Worm (Caenorhabditis elegans) whole organism, mixed stage, embryonic: ENCODE results near the gene F31F6.2.

Experiments used
- ces-1 ChIP-seq: fragments of 150-350 bp; optimal IDR thresholded peaks from 2 replicates; lab custom pipeline; 2014; ENCODE audit warnings: missing biosample characterization, missing genetic modification reagents, missing genetic modification characterization
- lin-13 ChIP-seq: fragments of 150-350 bp; optimal IDR thresholded peaks from 2 replicates; lab custom pipeline; 2014; ENCODE audit warnings: missing biosample characterization, missing genetic modification characterization
- lsy-2 ChIP-seq: fragments of 150-350 bp; optimal IDR thresholded peaks from 2 replicates; lab custom pipeline; 2014; ENCODE audit warnings: missing biosample characterization, missing genetic modification characterization
- mab-5 ChIP-seq: fragments of 150-350 bp; optimal IDR thresholded peaks from 2 replicates; lab custom pipeline; 2014; ENCODE audit warnings: missing biosample characterization, missing genetic modification characterization
- mep-1 ChIP-seq: fragments of 150-350 bp; optimal IDR thresholded peaks from 2 replicates; lab custom pipeline; 2017; ENCODE audit warnings: missing biosample characterization, missing genetic modification reagents, missing genetic modification characterization, inconsistent platforms
- nhr-12 ChIP-seq: fragments of 150-350 bp; optimal IDR thresholded peaks from 2 replicates; lab custom pipeline; 2014; ENCODE audit warnings: missing biosample characterization, missing genetic modification characterization
- nhr-237 ChIP-seq: fragments of 150-350 bp; optimal IDR thresholded peaks from 2 replicates; lab custom pipeline; 2014; ENCODE audit warnings: missing biosample characterization, missing genetic modification characterization
- nhr-76 ChIP-seq: sonication (generic microtip); optimal IDR thresholded peaks from 2 replicates; lab custom pipeline; 2017; ENCODE audit warnings: missing biosample characterization, missing genetic modification characterization
- pha-4 ChIP-seq: fragments of 150-350 bp; optimal IDR thresholded peaks from 2 replicates; lab custom pipeline; 2018; ENCODE audit warnings: missing biosample characterization, missing genetic modification reagents, missing genetic modification characterization
- snpc-4 ChIP-seq: fragments of 150-350 bp; optimal IDR thresholded peaks from 2 replicates; lab custom pipeline; 2014; ENCODE audit warnings: missing biosample characterization, missing genetic modification characterization
- sptf-1 ChIP-seq: sonication (generic microtip); optimal IDR thresholded peaks from 2 replicates; lab custom pipeline; 2017; ENCODE audit warnings: mild to moderate bottlenecking, missing genetic modification characterization, moderate library complexity, missing compliant biosample characterization
- unc-62 ChIP-seq: fragments of 150-350 bp; optimal IDR thresholded peaks from 2 replicates; lab custom pipeline; 2014; ENCODE audit warnings: missing biosample characterization, missing genetic modification reagents, missing genetic modification characterization
- zip-8 ChIP-seq: fragments of 150-350 bp; optimal IDR thresholded peaks from 2 replicates; lab custom pipeline; 2014; ENCODE audit warnings: missing biosample characterization, missing genetic modification characterization
- ztf-11 ChIP-seq: fragments of 150-350 bp; optimal IDR thresholded peaks from 2 replicates; lab custom pipeline; 2014; ENCODE audit warnings: missing biosample characterization, missing genetic modification characterization

DNA sequence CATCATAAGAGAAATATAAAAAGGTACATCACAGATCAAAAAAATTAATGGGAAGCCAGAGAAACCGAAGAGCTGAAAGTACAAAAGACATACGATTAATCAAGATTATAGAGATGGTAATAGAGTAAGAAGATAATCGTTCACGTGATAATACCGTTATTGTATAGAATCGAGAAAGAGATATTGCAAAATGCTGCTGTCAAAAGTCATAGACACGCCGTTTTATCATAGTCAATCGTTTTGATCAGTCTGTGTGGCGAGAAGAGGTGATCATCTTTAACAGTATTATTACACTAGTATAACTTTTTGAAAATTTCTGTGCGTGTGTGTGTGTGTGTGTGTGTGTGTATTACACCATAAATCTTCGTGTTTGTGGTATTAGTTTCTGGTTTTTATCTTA is 22.7 kb upstream of the F31F6.2 start:
- TF ChIP-seq sptf-1 (no peak), ztf-11 (tag; lab: Kevin White, UChicago) (no peak), pha-4 (no peak), unc-62 (GFP tag; lab: Kevin White, UChicago) (no peak), zip-8 (tag; lab: Kevin White, UChicago) (no peak), nhr-12 (no peak), snpc-4 (no peak), mep-1 (tag; lab: Kevin White, UChicago) (no peak), lin-13 (tag; lab: Kevin White, UChicago) (no peak), lsy-2 (tag; lab: Kevin White, UChicago) (no peak), nhr-76 (tag; lab: Kevin White, UChicago) (no peak), ces-1 (GFP tag; lab: Kevin White, UChicago) (no peak), mab-5 (tag; lab: Kevin White, UChicago) (no peak), nhr-237 (no peak)
